Fruit fly (Drosophila melanogaster): Measurements from ENCODE around the gene CG5880.
A peak's percentile ranks its signal among the peaks of the same experiment; 100 is the strongest.

The CG5880 gene

dm6 chr3R:27135692-27136641 is 19.4 kb downstream of the CG5880 start (continued):
- peak; percentile 71 for TF ChIP-seq CG1602 (GFP tag; optimal IDR thresholded peaks at IDR 0.05)
- peak; percentile 53 for TF ChIP-seq gcm (GFP tag; optimal IDR thresholded peaks at IDR 0.05)
- TF ChIP-seq CG17359 (tag; optimal IDR thresholded peaks at IDR 0.05): peak; percentile 74
- peak; percentile 31 for TF ChIP-seq CTCF (GFP tag; optimal IDR thresholded peaks at IDR 0.05)
- no peak for TF ChIP-seq Ssrp (tag; optimal IDR thresholded peaks at IDR 0.05)
- peak in 1 of 2 experiments; percentile 54 for TF ChIP-seq dpn (GFP tag; optimal IDR thresholded peaks at IDR 0.05)
- TF ChIP-seq corto (GFP tag; optimal IDR thresholded peaks at IDR 0.05): no peak
- TF ChIP-seq twi (tag; optimal IDR thresholded peaks at IDR 0.05): peak; percentile 53
- TF ChIP-seq eve (GFP tag; optimal IDR thresholded peaks at IDR 0.05): peak in 1 of 2 experiments; percentile 73
- no peak for TF ChIP-seq danr (GFP tag; IDR thresholded peaks at IDR 0.05)
- peak; percentile 24 for TF ChIP-seq Antp (GFP tag; optimal IDR thresholded peaks at IDR 0.05)
- TF ChIP-seq CG2129 (GFP tag; IDR thresholded peaks at IDR 0.05; ENCODE audit: partially characterized antibody): no peak
- TF ChIP-seq pita (GFP tag; optimal IDR thresholded peaks at IDR 0.05): no peak
- peak; percentile 44; the same call in 1 of the 2 replicates for TF ChIP-seq lmd (GFP tag; IDR thresholded peaks at IDR 0.05)
- peak; percentile 88 for TF ChIP-seq CG6813 (GFP tag; optimal IDR thresholded peaks at IDR 0.05)
- TF ChIP-seq sd (tag; optimal IDR thresholded peaks at IDR 0.05): no peak
- peak; percentile 46 for TF ChIP-seq en (GFP tag; optimal IDR thresholded peaks at IDR 0.05)
- peak; percentile 83 for TF ChIP-seq CG2875 (GFP tag; optimal IDR thresholded peaks at IDR 0.05)
- peak; percentile 5 for TF ChIP-seq bigmax (GFP tag; optimal IDR thresholded peaks at IDR 0.05)
- peak; percentile 49; the same call in 1 of the 3 replicates for TF ChIP-seq CG11093 (GFP tag; IDR thresholded peaks at IDR 0.05)
- TF ChIP-seq lab (GFP tag; optimal IDR thresholded peaks at IDR 0.05): peak; percentile 82
- peak; percentile 28 for TF ChIP-seq Dek (tag; optimal IDR thresholded peaks at IDR 0.05)
- TF ChIP-seq Med (GFP tag): peak; percentile 92
- no peak for TF ChIP-seq B-H2 (GFP tag; optimal IDR thresholded peaks at IDR 0.05)
- TF ChIP-seq CG7271 (tag; optimal IDR thresholded peaks at IDR 0.05): peak; percentile 52
- TF ChIP-seq CG12299 (tag; optimal IDR thresholded peaks at IDR 0.05): peak; percentile 51
- no peak for TF ChIP-seq Ets65A (GFP tag)
- TF ChIP-seq tap (tag; optimal IDR thresholded peaks at IDR 0.05): peak; percentile 34
- peak; percentile 73 for TF ChIP-seq dmrt99B (tag; optimal IDR thresholded peaks at IDR 0.05)
- TF ChIP-seq shn (GFP tag; optimal IDR thresholded peaks at IDR 0.05): peak; percentile 56
- TF ChIP-seq CG13624 (GFP tag; optimal IDR thresholded peaks at IDR 0.05): peak; percentile 30
- TF ChIP-seq CHES-1-like (GFP tag; optimal IDR thresholded peaks at IDR 0.05): peak; percentile 50
- peak; percentile 64 for TF ChIP-seq p53 (GFP tag; optimal IDR thresholded peaks at IDR 0.05)
- TF ChIP-seq CG30431 (GFP tag; optimal IDR thresholded peaks at IDR 0.05): peak; percentile 33
- peak; percentile 53; the same call in 1 of the 2 replicates for TF ChIP-seq CG14014 (GFP tag; IDR thresholded peaks at IDR 0.05)
- TF ChIP-seq CG3281 (GFP tag; optimal IDR thresholded peaks at IDR 0.05): peak; percentile 20
- TF ChIP-seq CG34422 (GFP tag; IDR thresholded peaks at IDR 0.05): 0 out of 3 replicates have a peak, but pooled peaks have one; percentile 32
- TF ChIP-seq Lim3 (GFP tag; IDR thresholded peaks at IDR 0.05): no peak
- peak; percentile 65 for TF ChIP-seq salm (tag; optimal IDR thresholded peaks at IDR 0.05)
- peak; percentile 32 for TF ChIP-seq Dad (GFP tag; optimal IDR thresholded peaks at IDR 0.05)
- peak; percentile 66 for TF ChIP-seq CG17186 (GFP tag; optimal IDR thresholded peaks at IDR 0.05)
- TF ChIP-seq CG33213 (GFP tag; optimal IDR thresholded peaks at IDR 0.05): peak; percentile 82
- TF ChIP-seq fd64A (GFP tag; optimal IDR thresholded peaks at IDR 0.05): peak; percentile 77
- TF ChIP-seq CG14710 (tag; optimal IDR thresholded peaks at IDR 0.05): peak; percentile 69
- peak; percentile 70 for TF ChIP-seq Atf3 (GFP tag; optimal IDR thresholded peaks at IDR 0.05)
- TF ChIP-seq kni (GFP tag; optimal IDR thresholded peaks at IDR 0.05): peak; percentile 66
- peak; percentile 53 for TF ChIP-seq CG5245 (GFP tag; optimal IDR thresholded peaks at IDR 0.05)
- TF ChIP-seq jing (GFP tag; optimal IDR thresholded peaks at IDR 0.05): peak; percentile 40

Measured in whole organism, embryonic.